Fruit fly (Drosophila melanogaster) whole organism, wandering third instar larva: Measurements from ENCODE around the gene Hrd3.

Source experiments
- CG9705 ChIP-seq: fragments of 200-800 bp; sonication (Bioruptor generic); optimal IDR thresholded peaks from 2 replicates; lab custom pipeline; 2018; ENCODE audit warnings: missing biosample characterization, mild to moderate bottlenecking, missing genetic modification characterization
- Dif ChIP-seq: fragments of 200-275, 200-300 bp; sonication (Bioruptor generic); optimal IDR thresholded peaks from 2 replicates; lab custom pipeline; 2018; ENCODE audit warnings: missing biosample characterization, missing genetic modification characterization; ENCODE audit not compliant: partially characterized antibody
- Hr78 ChIP-seq: fragments of >200 bp; optimal IDR thresholded peaks from 2 replicates; lab custom pipeline; 2017; ENCODE audit warnings: missing biosample characterization, missing genetic modification characterization
- Hr83 ChIP-seq: fragments of 200-300 bp; sonication (Bioruptor generic); optimal IDR thresholded peaks from 2 replicates; lab custom pipeline; 2016; ENCODE audit warnings: missing biosample characterization, mild to moderate bottlenecking, missing genetic modification characterization, moderate library complexity; ENCODE audit not compliant: poor library complexity, severe bottlenecking
- br ChIP-seq: fragments of 200-800 bp; sonication (Bioruptor generic); optimal IDR thresholded peaks from 2 replicates; lab custom pipeline; 2016; ENCODE audit warnings: missing biosample characterization, missing genetic modification characterization
- dl ChIP-seq, 2 experiments: fragments of 175-275, 200-275 bp in 1 of 2; fragments of 200-275 bp in 1 of 2; sonication (Bioruptor generic); optimal IDR thresholded peaks; lab custom pipeline; 2018; ENCODE audit warnings: mild to moderate bottlenecking in 2 of 2, missing biosample characterization in 2 of 2, missing genetic modification characterization in 2 of 2, moderate library complexity in 2 of 2; ENCODE audit not compliant: partially characterized antibody in 2 of 2, insufficient read depth in 1 of 2
- foxo ChIP-seq, 2 experiments: fragments of 200-800 bp; sonication (Bioruptor generic); optimal IDR thresholded peaks; 2 replicates in 1 of 2; 3 replicates in 1 of 2; lab custom pipeline; 2016 to 2017; ENCODE audit warnings: missing biosample characterization in 2 of 2, missing genetic modification characterization in 2 of 2
- fru ChIP-seq: fragments of 200-800 bp; sonication (Bioruptor generic); optimal IDR thresholded peaks from 3 replicates; lab custom pipeline; 2016; ENCODE audit warnings: missing biosample characterization, mild to moderate bottlenecking, missing genetic modification characterization
- h ChIP-seq: fragments of 200-800 bp; sonication (Bioruptor generic); optimal IDR thresholded peaks from 3 replicates; lab custom pipeline; 2016; ENCODE audit warnings: missing biosample characterization, mild to moderate bottlenecking, missing genetic modification characterization
- rgr ChIP-seq: fragments of 200-800 bp; sonication (Bioruptor generic); optimal IDR thresholded peaks from 3 replicates; lab custom pipeline; 2016; ENCODE audit warnings: missing biosample characterization, mild to moderate bottlenecking, missing genetic modification characterization

DNA sequence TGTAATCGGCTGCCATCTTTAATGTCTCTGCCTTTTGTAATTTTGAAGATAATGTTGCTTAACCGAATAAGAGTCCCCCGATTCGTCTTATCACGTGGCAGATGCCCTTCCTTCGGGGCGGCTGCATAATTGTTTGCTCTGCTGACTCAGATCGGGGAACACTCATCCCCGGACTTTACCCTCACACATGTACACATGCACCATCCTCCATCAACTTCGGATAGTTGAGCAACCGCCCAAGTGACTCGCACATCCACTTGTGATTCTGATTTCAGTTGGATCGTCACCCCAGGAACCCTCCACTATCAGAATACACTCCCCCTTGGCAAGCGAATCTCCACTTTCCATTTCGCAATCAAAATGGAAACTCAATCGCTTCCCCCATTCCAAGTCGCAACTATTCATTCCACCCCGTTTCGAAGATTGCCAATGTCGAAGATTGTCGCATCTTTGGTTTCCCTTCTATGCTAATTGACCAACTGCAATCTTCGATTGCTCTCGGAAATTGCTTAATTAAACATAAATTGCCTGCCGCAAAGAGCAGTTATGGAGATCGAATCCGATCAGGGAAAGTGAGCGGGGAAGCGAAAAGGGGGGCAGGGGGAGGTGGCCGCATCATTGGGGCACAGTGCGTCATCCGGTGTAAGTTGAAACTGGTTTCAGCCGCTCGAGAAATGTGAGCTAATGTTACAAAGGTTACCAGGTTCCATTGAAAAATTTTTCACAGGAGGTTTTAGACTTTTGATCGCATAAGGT, 26.7 kb upstream of the Hrd3 start:
- TF ChIP-seq br (GFP tag; lab: Kevin White, UChicago) (no peak), Hr78 (GFP tag; lab: Kevin White, UChicago) (no peak), foxo (GFP tag; optimal IDR thresholded peaks at IDR 0.05; lab: Kevin White, UChicago) (no peak), dl (GFP tag; optimal IDR thresholded peaks at IDR 0.05; lab: Kevin White, UChicago; ENCODE audit: insufficient read depth in 1 of 2, partially characterized antibody in 2 of 2) (no peak), rgr (GFP tag; lab: Kevin White, UChicago) (no peak), Dif (GFP tag; lab: Kevin White, UChicago) (no peak), fru (GFP tag; lab: Kevin White, UChicago) (no peak), CG9705 (GFP tag; lab: Kevin White, UChicago) (no peak), h (no peak), Hr83 (GFP tag; lab: Kevin White, UChicago) (no peak)
